Worm (Caenorhabditis elegans) whole organism, L1 larva: ENCODE measurements around the gene C24H11.1.

ENCODE experiments used
- fkh-10 ChIP-seq: sonication (generic microtip); optimal IDR thresholded peaks from 2 replicates; lab custom pipeline; 2017; ENCODE audit warnings: missing biosample characterization, missing genetic modification reagents, missing genetic modification characterization
- nhr-12 ChIP-seq: sonication (generic microtip); optimal IDR thresholded peaks from 2 replicates; lab custom pipeline; 2017; ENCODE audit warnings: missing biosample characterization, missing genetic modification characterization
- nhr-76 ChIP-seq: sonication (generic microtip); optimal IDR thresholded peaks from 2 replicates; lab custom pipeline; 2017; ENCODE audit warnings: missing biosample characterization, missing genetic modification characterization
- nhr-85 ChIP-seq: sonication (generic microtip); peaks from one replicate; lab custom pipeline; 2016; ENCODE audit warnings: missing genetic modification characterization, inconsistent platforms, missing compliant biosample characterization
- rnt-1 ChIP-seq: sonication (generic microtip); optimal IDR thresholded peaks from 2 replicates; lab custom pipeline; 2016; ENCODE audit warnings: mild to moderate bottlenecking, missing genetic modification characterization, moderate library complexity, missing compliant biosample characterization
- unc-62 ChIP-seq: fragments of 150-350 bp; optimal IDR thresholded peaks from 2 replicates; lab custom pipeline; 2014; ENCODE audit warnings: missing biosample characterization, missing genetic modification reagents, missing genetic modification characterization

- TF ChIP-seq unc-62 (GFP tag; lab: Kevin White, UChicago) (no peak), nhr-12 (tag; lab: Kevin White, UChicago) (no peak), fkh-10 (GFP tag; lab: Kevin White, UChicago) (no peak), nhr-76 (tag; lab: Kevin White, UChicago) (no peak), rnt-1 (tag; lab: Kevin White, UChicago) (no peak), nhr-85 (tag; lab: Kevin White, UChicago) (peak; percentile 2)
Measured at ce11 chrIII:11826118-11826517, 38.6 kb downstream of the C24H11.1 start, which contains the start of gene rsp-8.
